Worm (Caenorhabditis elegans) whole organism, L4/young adult: ENCODE data around the gene ZK971.1.

Source experiments
- W03F9.2 ChIP-seq: fragments of 150-350 bp; optimal IDR thresholded peaks from 2 replicates; lab custom pipeline; 2014; ENCODE audit warnings: missing biosample characterization, missing genetic modification characterization
- dao-5 ChIP-seq: sonication (generic microtip); optimal IDR thresholded peaks from 2 replicates; lab custom pipeline; 2016; ENCODE audit warnings: missing genotype, missing genetic modification characterization, moderate library complexity, missing compliant biosample characterization

DNA sequence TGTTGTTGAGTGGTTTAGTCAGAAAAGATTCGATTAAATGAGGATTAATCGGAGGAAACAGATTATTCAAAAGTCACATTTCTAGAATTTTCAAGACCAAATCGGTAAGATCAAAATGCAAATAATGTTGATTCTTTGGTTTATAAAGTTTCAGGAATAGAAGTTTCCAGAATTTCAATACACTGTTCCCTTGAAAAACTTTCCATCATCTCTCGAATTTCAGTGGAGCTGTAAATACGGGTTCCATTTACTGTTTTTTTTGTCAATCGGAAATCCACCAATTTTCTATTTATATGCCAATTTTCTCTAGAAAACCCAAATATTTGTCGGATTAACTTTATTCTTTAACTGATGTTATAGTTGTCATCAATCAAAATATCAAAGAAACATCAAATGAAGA lies 3.7 kb upstream of the ZK971.1 start:
- TF ChIP-seq dao-5, result no peak
- TF ChIP-seq W03F9.2 (tag; lab: Kevin White, UChicago), result no peak
